Fruit fly (Drosophila melanogaster): ENCODE data around the gene Mkp.

- TF ChIP-seq CG8478 (optimal IDR thresholded peaks at IDR 0.05): no peak
- no peak for TF ChIP-seq CTCF (optimal IDR thresholded peaks at IDR 0.05)
These were observed 6.4 kb downstream of the Mkp start for dm6 chr3L:177938-178337.

Measured in S2 (cell line).